Worm (Caenorhabditis elegans): Measurements from ENCODE around the gene ZC404.1.

Gene ZC404.1

ce11 chrV:6780166-6780565 lies 13.8 kb upstream of the ZC404.1 start, which contains the start of gene ZC404.15:
TSS of gene ZC404.15 (plus strand) at chrV:6780466.
- peak; percentile 47 for TF ChIP-seq aha-1 (tag)
- TF ChIP-seq unc-62 (GFP tag; optimal IDR thresholded peaks at IDR 0.05 in 1 of 2): no peak
- no peak for TF ChIP-seq unc-62 (tag; optimal IDR thresholded peaks at IDR 0.05)

DNA sequence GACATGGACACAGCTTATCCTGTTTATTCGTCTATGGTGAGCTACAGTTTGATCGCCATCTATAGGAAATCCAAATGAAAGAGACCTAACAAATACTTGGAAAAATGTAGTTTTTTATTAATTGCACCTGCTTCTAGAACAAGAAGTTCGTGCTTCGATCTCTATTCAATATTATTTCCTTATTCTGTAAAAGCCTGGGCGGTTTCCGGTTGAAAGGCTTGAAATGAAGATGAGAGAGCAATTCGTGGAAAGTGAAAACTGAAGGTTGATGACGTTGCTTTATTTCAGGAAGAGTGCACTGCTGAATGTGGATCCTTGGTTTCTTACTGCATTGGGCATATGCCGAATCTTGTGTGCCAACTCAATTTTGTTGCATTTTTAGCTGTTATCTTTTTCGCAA lies 13.3 kb upstream of the ZC404.1 start:
- TF ChIP-seq nhr-76 (tag; optimal IDR thresholded peaks at IDR 0.05) (no peak), aha-1 (tag) (peak; percentile 34), ces-1 (GFP tag; optimal IDR thresholded peaks at IDR 0.05) (no peak), php-3 (GFP tag; IDR thresholded peaks at IDR 0.05) (no peak), daf-19 (GFP tag; conservative IDR thresholded peaks at IDR 0.05) (no peak), lsy-2 (tag; optimal IDR thresholded peaks at IDR 0.05) (no peak)

- no peak for TF ChIP-seq nhr-76 (tag; optimal IDR thresholded peaks at IDR 0.05)
- TF ChIP-seq set-16 (GFP tag; IDR thresholded peaks at IDR 0.05): no peak
- no peak for TF ChIP-seq ceh-44 (GFP tag; IDR thresholded peaks at IDR 0.05)
- no peak for TF ChIP-seq mdt-29 (GFP tag; IDR thresholded peaks at IDR 0.05)
- no peak for TF ChIP-seq F49E8.2 (tag; optimal IDR thresholded peaks at IDR 0.05; ENCODE audit: borderline replicate concordance)
- no peak for TF ChIP-seq Y48G9A.11 (GFP tag; IDR thresholded peaks at IDR 0.05)
- TF ChIP-seq egl-43 (GFP tag; IDR thresholded peaks at IDR 0.05): no peak
- TF ChIP-seq fkh-10 (GFP tag; optimal IDR thresholded peaks at IDR 0.05): no peak
Measured at ce11 chrV:6782260-6782659, 11.7 kb upstream of the ZC404.1 start.

ce11 chrV:6783044-6783625 lies 10.9 kb upstream of the ZC404.1 start:
- TF ChIP-seq R02D3.7 (tag; optimal IDR thresholded peaks at IDR 0.05): no peak
- 0 out of 2 replicates have a peak, but pooled peaks have one; percentile 40 for TF ChIP-seq dmd-8 (GFP tag; IDR thresholded peaks at IDR 0.05)
- no peak for TF ChIP-seq skn-1 (tag; optimal IDR thresholded peaks at IDR 0.05)
- peak in 1 of 2 experiments; percentile 63 for TF ChIP-seq unc-62 (GFP tag; optimal IDR thresholded peaks at IDR 0.05 in 1 of 2)
- no peak for TF ChIP-seq unc-62 (tag; optimal IDR thresholded peaks at IDR 0.05)
- TF ChIP-seq nhr-41 (GFP tag; IDR thresholded peaks at IDR 0.05): no peak
- TF ChIP-seq pha-4 (GFP tag; IDR thresholded peaks at IDR 0.05): 0 out of 2 replicates have a peak, but pooled peaks have one; percentile 16
- TF ChIP-seq pha-4 (tag; optimal IDR thresholded peaks at IDR 0.05): no peak
- TF ChIP-seq spr-3 (GFP tag; optimal IDR thresholded peaks at IDR 0.05): no peak
- peak; percentile 61 for TF ChIP-seq unc-130 (GFP tag; optimal IDR thresholded peaks at IDR 0.05)
- peak; percentile 21 for TF ChIP-seq F49E8.2 (tag; optimal IDR thresholded peaks at IDR 0.05; ENCODE audit: borderline replicate concordance)
- no peak for TF ChIP-seq Y5F2A.4 (GFP tag; optimal IDR thresholded peaks at IDR 0.05)
- no peak for TF ChIP-seq zip-11 (GFP tag; IDR thresholded peaks at IDR 0.05)
- TF ChIP-seq madf-5 (GFP tag; IDR thresholded peaks at IDR 0.05): peak in 1 of 2 experiments; percentile 35; a peak in 1 of 4 replicates
- 0 out of 2 replicates have a peak, but pooled peaks have one; percentile 19 for TF ChIP-seq lin-38 (GFP tag; IDR thresholded peaks at IDR 0.05)
- TF ChIP-seq Y75B8A.6 (GFP tag; IDR thresholded peaks at IDR 0.05): no peak

- TF ChIP-seq fkh-10 (GFP tag; optimal IDR thresholded peaks at IDR 0.05): peak; percentile 22
- peak; percentile 1 for TF ChIP-seq nhr-28 (tag; optimal IDR thresholded peaks at IDR 0.05)
- no peak for TF ChIP-seq tag-97 (GFP tag; IDR thresholded peaks at IDR 0.05)
- TF ChIP-seq lsy-2 (tag; optimal IDR thresholded peaks at IDR 0.05): peak in 1 of 2 experiments; percentile 77
- no peak for TF ChIP-seq F44E2.7 (GFP tag; IDR thresholded peaks at IDR 0.05)
- peak; percentile 39 for TF ChIP-seq hlh-11 (tag; optimal IDR thresholded peaks at IDR 0.05)
- TF ChIP-seq daf-12 (tag; optimal IDR thresholded peaks at IDR 0.05): no peak
- TF ChIP-seq lin-1 (GFP tag; IDR thresholded peaks at IDR 0.05): peak; percentile 43; the same call in 1 of the 2 replicates
- TF ChIP-seq arid-1 (GFP tag; conservative IDR thresholded peaks at IDR 0.05): no peak
- no peak for TF ChIP-seq egl-43 (GFP tag; IDR thresholded peaks at IDR 0.05)
- TF ChIP-seq mdl-1 (tag; optimal IDR thresholded peaks at IDR 0.05): peak in 1 of 2 experiments; percentile 16
- peak; percentile 93 for TF ChIP-seq mes-2 (tag; optimal IDR thresholded peaks at IDR 0.05; ENCODE audit: poor library complexity, severe bottlenecking)
- no peak for TF ChIP-seq lim-7 (GFP tag; IDR thresholded peaks at IDR 0.05)
- peak; percentile 47; the same call in 1 of the 2 replicates for TF ChIP-seq ceh-20 (GFP tag; IDR thresholded peaks at IDR 0.05)
- TF ChIP-seq snpc-1.2 (GFP tag; IDR thresholded peaks at IDR 0.05): 0 out of 2 replicates have a peak, but pooled peaks have one; percentile 51
- 0 out of 2 replicates have a peak, but pooled peaks have one; percentile 21 for TF ChIP-seq madf-9 (GFP tag; conservative IDR thresholded peaks at IDR 0.05)
- TF ChIP-seq nhr-6 (tag; optimal IDR thresholded peaks at IDR 0.05): peak; percentile 76
Measured at ce11 chrV:6784853-6785492, 9.0 kb upstream of the ZC404.1 start, which contains the start of the genes spn-4 and spe-39. TSS of gene spn-4 (minus strand) at chrV:6784903. TSS of gene spe-39 (plus strand) at chrV:6785451.

All from whole organism, L4 larva.